Worm (Caenorhabditis elegans): ENCODE results near the gene B0001.5.

The B0001.5 gene

ce11 chrIV:12133776-12134175 lies 9.4 kb downstream of the B0001.5 start:
- TF ChIP-seq unc-62 (GFP tag; optimal IDR thresholded peaks at IDR 0.05) = no peak

- TF ChIP-seq unc-62 (GFP tag; optimal IDR thresholded peaks at IDR 0.05) = no peak
These were observed 11.6 kb downstream of the B0001.5 start for ce11 chrIV:12131308-12132072.

- TF ChIP-seq unc-62 (GFP tag; optimal IDR thresholded peaks at IDR 0.05) = no peak
These were observed 13.9 kb downstream of the B0001.5 start, which contains the start of gene lin-24 for ce11 chrIV:12129204-12129603. Gene lin-24, plus strand, starts transcription at chrIV:12129504.

ce11 chrIV:12128708-12129107 lies 14.4 kb downstream of the B0001.5 start:
- TF ChIP-seq unc-62 (GFP tag; optimal IDR thresholded peaks at IDR 0.05) = no peak

ce11 chrIV:12127838-12128237 lies 15.3 kb downstream of the B0001.5 start:
- TF ChIP-seq unc-62 (GFP tag; optimal IDR thresholded peaks at IDR 0.05) = no peak

ce11 chrIV:12126740-12127472 lies 16.2 kb downstream of the B0001.5 start:
- no peak for TF ChIP-seq unc-62 (GFP tag; optimal IDR thresholded peaks at IDR 0.05)

- no peak for TF ChIP-seq unc-62 (GFP tag; optimal IDR thresholded peaks at IDR 0.05)
These were observed 18.6 kb downstream of the B0001.5 start, which contains the start of gene dhhc-6 for ce11 chrIV:12124314-12125084. Gene dhhc-6, plus strand, starts transcription at chrIV:12124952.

- no peak for TF ChIP-seq unc-62 (GFP tag; optimal IDR thresholded peaks at IDR 0.05)
These were observed 20.1 kb downstream of the B0001.5 start, which contains the start of gene aly-3 for ce11 chrIV:12122874-12123664. Gene aly-3, plus strand, starts transcription at chrIV:12123282.

ce11 chrIV:12121076-12121475 lies 22.1 kb downstream of the B0001.5 start, which contains the start of the genes ddb-1 and M18.6:
Gene ddb-1, minus strand, starts transcription at chrIV:12121165.
Gene M18.6, plus strand, starts transcription at chrIV:12121310.
- no peak for TF ChIP-seq unc-62 (GFP tag; optimal IDR thresholded peaks at IDR 0.05)

ce11 chrIV:12120536-12120935 lies 22.6 kb downstream of the B0001.5 start:
- TF ChIP-seq unc-62 (GFP tag; optimal IDR thresholded peaks at IDR 0.05) = no peak

- no peak for TF ChIP-seq unc-62 (GFP tag; optimal IDR thresholded peaks at IDR 0.05)
These were observed 28.6 kb downstream of the B0001.5 start for ce11 chrIV:12114498-12114897.

ce11 chrIV:12113056-12113455 lies 30.1 kb downstream of the B0001.5 start:
- TF ChIP-seq unc-62 (GFP tag; optimal IDR thresholded peaks at IDR 0.05) = no peak

- no peak for TF ChIP-seq unc-62 (GFP tag; optimal IDR thresholded peaks at IDR 0.05)
These were observed 31.7 kb downstream of the B0001.5 start, which contains the start of gene dlc-2 for ce11 chrIV:12111477-12111876. Gene dlc-2, minus strand, starts transcription at chrIV:12111577.

ce11 chrIV:12110339-12110738 lies 32.8 kb downstream of the B0001.5 start, which contains the start of gene col-129:
Gene col-129, minus strand, starts transcription at chrIV:12110439.
- TF ChIP-seq unc-62 (GFP tag; optimal IDR thresholded peaks at IDR 0.05) = no peak

ce11 chrIV:12109743-12110142 lies 33.4 kb downstream of the B0001.5 start:
- no peak for TF ChIP-seq unc-62 (GFP tag; optimal IDR thresholded peaks at IDR 0.05)

Measured in whole organism, dauer.